Fruit fly (Drosophila melanogaster) whole organism, embryonic: ENCODE data around the gene snky.

Source experiments
- Asciz ChIP-seq: fragments of 200-800 bp; sonication (Bioruptor generic); optimal IDR thresholded peaks from 2 replicates; lab custom pipeline; 2017; ENCODE audit warnings: missing biosample characterization, mild to moderate bottlenecking, missing genetic modification characterization, missing genetic modification reagents
- B-H1 ChIP-seq: fragments of 200-800 bp; sonication (Bioruptor generic); IDR thresholded peaks from 3 replicates; pipeline ENCODE4 v1.3.6; 2022; ENCODE audit warnings: missing biosample characterization, missing genetic modification characterization
- BtbVII ChIP-seq: fragments of 200-800 bp; sonication (Bioruptor generic); optimal IDR thresholded peaks from 3 replicates; lab custom pipeline; 2017; ENCODE audit warnings: missing biosample characterization, mild to moderate bottlenecking, missing genetic modification characterization
- CG10462 ChIP-seq: fragments of 200-800 bp; sonication (Bioruptor generic); optimal IDR thresholded peaks from 2 replicates; lab custom pipeline; 2016; ENCODE audit warnings: missing biosample characterization, missing genetic modification characterization
- CG10543 ChIP-seq: fragments of 200-800 bp; sonication (Bioruptor generic); optimal IDR thresholded peaks from 3 replicates; lab custom pipeline; 2017; ENCODE audit warnings: missing biosample characterization, mild to moderate bottlenecking, missing genetic modification characterization, moderate library complexity
- CG12299 ChIP-seq: fragments of 200-800 bp; sonication (Bioruptor generic); optimal IDR thresholded peaks from 2 replicates; lab custom pipeline; 2018; ENCODE audit warnings: missing biosample characterization, mild to moderate bottlenecking, missing genetic modification characterization
- CG13296 ChIP-seq: fragments of 200-800 bp; sonication (Bioruptor generic); optimal IDR thresholded peaks from 3 replicates; lab custom pipeline; 2018; ENCODE audit warnings: missing biosample characterization, mild to moderate bottlenecking, missing genetic modification characterization
- CG1602 ChIP-seq: fragments of 200-800 bp; sonication (Bioruptor generic); optimal IDR thresholded peaks from 3 replicates; lab custom pipeline; 2016; ENCODE audit warnings: missing biosample characterization, missing genetic modification characterization
- CG17612 ChIP-seq: fragments of 200-800 bp; sonication (Bioruptor generic); IDR thresholded peaks from 2 replicates; pipeline ENCODE4 v1.3.6; 2022; ENCODE audit warnings: missing biosample characterization, missing genetic modification characterization
- CG17912 ChIP-seq: fragments of 200-800 bp; sonication (Bioruptor generic); optimal IDR thresholded peaks from 2 replicates; lab custom pipeline; 2018; ENCODE audit warnings: missing biosample characterization, mild to moderate bottlenecking, missing genetic modification characterization
- CG18476 ChIP-seq: fragments of 200-800 bp; sonication (Bioruptor generic); optimal IDR thresholded peaks from 2 replicates; lab custom pipeline; 2016; ENCODE audit warnings: missing biosample characterization, mild to moderate bottlenecking, missing genetic modification characterization
- CG18764 ChIP-seq: fragments of 200-800 bp; sonication (Bioruptor generic); optimal IDR thresholded peaks from 3 replicates; lab custom pipeline; 2016; ENCODE audit warnings: missing biosample characterization, missing genetic modification characterization
- CG30020 ChIP-seq: fragments of 200-800 bp; optimal IDR thresholded peaks from 2 replicates; lab custom pipeline; 2019; ENCODE audit warnings: missing biosample characterization, mild to moderate bottlenecking, missing genetic modification characterization, moderate library complexity
- CG42726 ChIP-seq: fragments of 200-800 bp; sonication (Bioruptor generic); IDR thresholded peaks from 2 replicates; pipeline ENCODE4 v1.3.6; 2022; ENCODE audit warnings: missing biosample characterization, missing genetic modification characterization; ENCODE audit not compliant: partially characterized antibody
- CG8089 ChIP-seq: fragments of 200-800 bp; sonication (Bioruptor generic); optimal IDR thresholded peaks from 3 replicates; lab custom pipeline; 2016; ENCODE audit warnings: missing biosample characterization, missing genetic modification characterization
- CG9817 ChIP-seq: fragments of 200-800 bp; sonication (Bioruptor generic); optimal IDR thresholded peaks from 2 replicates; lab custom pipeline; 2018; ENCODE audit warnings: missing biosample characterization, mild to moderate bottlenecking, missing genetic modification characterization, moderate library complexity
- CoRest ChIP-seq: fragments of 200-800 bp; sonication (Bioruptor generic); optimal IDR thresholded peaks from 3 replicates; lab custom pipeline; 2018; ENCODE audit warnings: missing biosample characterization, mild to moderate bottlenecking, missing genetic modification characterization, moderate library complexity
- Dfd ChIP-seq, 2 experiments: fragments of >200 bp; optimal IDR thresholded peaks; 2 replicates each; lab custom pipeline; 2017; ENCODE audit warnings: missing biosample characterization in 2 of 2, missing genetic modification characterization in 2 of 2
- Dll ChIP-seq: fragments of 200-800 bp; sonication (Bioruptor generic); IDR thresholded peaks from 4 replicates; pipeline ENCODE4 v1.3.6; 2022; ENCODE audit warnings: missing biosample characterization, missing genetic modification characterization; ENCODE audit not compliant: partially characterized antibody
- H15 ChIP-seq: fragments of 200-800 bp; sonication (Bioruptor generic); IDR thresholded peaks from 3 replicates; pipeline ENCODE4 v1.3.6; 2022; ENCODE audit warnings: missing biosample characterization, missing genetic modification characterization
- Hr3 ChIP-seq: fragments of 200-800 bp; sonication (Bioruptor generic); optimal IDR thresholded peaks from 3 replicates; lab custom pipeline; 2016; ENCODE audit warnings: missing biosample characterization, missing genetic modification characterization
- Hr51 ChIP-seq, 2 experiments: fragments of 200-800 bp; sonication (Bioruptor generic); optimal IDR thresholded peaks; 2 replicates in 1 of 2; 3 replicates in 1 of 2; lab custom pipeline; 2016 to 2018; ENCODE audit warnings: missing biosample characterization in 2 of 2, missing genetic modification characterization in 2 of 2, mild to moderate bottlenecking in 1 of 2, moderate library complexity in 1 of 2
- Med ChIP-seq: fragments of 200-800 bp; sonication (Bioruptor generic); peaks from one replicate; lab custom pipeline; 2016; ENCODE audit warnings: missing biosample characterization, missing genetic modification characterization, mild to moderate bottlenecking, inconsistent platforms, moderate library complexity
- Mrtf ChIP-seq: fragments of 200-800 bp; sonication (Bioruptor generic); IDR thresholded peaks from 3 replicates; pipeline ENCODE4 v1.3.6; 2022; ENCODE audit warnings: missing biosample characterization, missing genetic modification characterization
- Optix ChIP-seq: fragments of 200-800 bp; sonication (Bioruptor generic); IDR thresholded peaks from 3 replicates; pipeline ENCODE4 v1.3.6; 2022; ENCODE audit warnings: missing biosample characterization, missing genetic modification characterization
- Spps ChIP-seq: fragments of 200-800 bp; sonication (Bioruptor generic); optimal IDR thresholded peaks from 2 replicates; lab custom pipeline; 2018; ENCODE audit warnings: missing biosample characterization, mild to moderate bottlenecking, missing genetic modification characterization
- Ssrp ChIP-seq: fragments of 200-800 bp; sonication (Bioruptor generic); optimal IDR thresholded peaks from 2 replicates; lab custom pipeline; 2018; ENCODE audit warnings: missing biosample characterization, mild to moderate bottlenecking, missing genetic modification characterization, moderate library complexity
- TFAM ChIP-seq: fragments of 200-800 bp; sonication (Bioruptor generic); optimal IDR thresholded peaks from 2 replicates; lab custom pipeline; 2017; ENCODE audit warnings: missing biosample characterization, missing genetic modification characterization, inconsistent platforms
- Usf ChIP-seq: fragments of 200-800 bp; sonication (Bioruptor generic); optimal IDR thresholded peaks from 2 replicates; lab custom pipeline; 2017; ENCODE audit warnings: missing genotype, missing biosample characterization, missing genetic modification characterization
- Vsx1 ChIP-seq: fragments of 200-800 bp; sonication (Bioruptor generic); optimal IDR thresholded peaks from 2 replicates; lab custom pipeline; 2017; ENCODE audit warnings: missing biosample characterization, mild to moderate bottlenecking, missing genetic modification characterization, missing genetic modification reagents
- Xbp1 ChIP-seq: fragments of 200-800 bp; sonication (Bioruptor generic); optimal IDR thresholded peaks from 3 replicates; lab custom pipeline; 2016; ENCODE audit warnings: missing biosample characterization, mild to moderate bottlenecking, missing genetic modification characterization
- bowl ChIP-seq: fragments of 200-800 bp; sonication (Bioruptor generic); IDR thresholded peaks from 2 replicates; pipeline ENCODE4 v1.3.6; 2022; ENCODE audit warnings: missing biosample characterization, missing genetic modification characterization
- chinmo ChIP-seq: fragments of 200-800 bp; sonication (Bioruptor generic); IDR thresholded peaks from 4 replicates; pipeline ENCODE4 v1.3.6; 2022; ENCODE audit warnings: missing biosample characterization, missing genetic modification characterization; ENCODE audit not compliant: partially characterized antibody
- exex ChIP-seq: fragments of 200-800 bp; sonication (Bioruptor generic); optimal IDR thresholded peaks from 4 replicates; lab custom pipeline; 2018; ENCODE audit warnings: missing biosample characterization, mild to moderate bottlenecking, missing genetic modification characterization, moderate library complexity
- fd96Cb ChIP-seq: fragments of 200-800 bp; sonication (Bioruptor generic); optimal IDR thresholded peaks from 2 replicates; lab custom pipeline; 2018; ENCODE audit warnings: missing biosample characterization, mild to moderate bottlenecking, missing genetic modification characterization, moderate library complexity
- gcm ChIP-seq: fragments of 200-800 bp; sonication (Bioruptor generic); optimal IDR thresholded peaks from 2 replicates; lab custom pipeline; 2019; ENCODE audit warnings: missing biosample characterization, mild to moderate bottlenecking, missing genetic modification characterization, moderate library complexity
- gcm2 ChIP-seq: fragments of 200-800 bp; sonication (Bioruptor generic); optimal IDR thresholded peaks from 2 replicates; lab custom pipeline; 2016; ENCODE audit warnings: missing biosample characterization, missing genetic modification characterization
- hth ChIP-seq: fragments of >200 bp; optimal IDR thresholded peaks from 2 replicates; lab custom pipeline; 2017; ENCODE audit warnings: inconsistent platforms
- lab ChIP-seq: fragments of 200-800 bp; sonication (Bioruptor generic); optimal IDR thresholded peaks from 3 replicates; lab custom pipeline; 2017; ENCODE audit warnings: missing biosample characterization, missing genetic modification characterization, mild to moderate bottlenecking, moderate library complexity, missing genetic modification reagents
- lmd ChIP-seq: fragments of 200-800 bp; sonication (Bioruptor generic); IDR thresholded peaks from 2 replicates; pipeline ENCODE4 v1.3.6; 2022; ENCODE audit warnings: missing biosample characterization, missing genetic modification characterization
- org-1 ChIP-seq: fragments of 200-800 bp; sonication (Bioruptor generic); optimal IDR thresholded peaks from 2 replicates; lab custom pipeline; 2017; ENCODE audit warnings: missing biosample characterization, missing genetic modification characterization
- pan ChIP-seq, 4 experiments: fragments of >200 bp in 3 of 4; fragments of 200-800 bp in 1 of 4; sonication (Bioruptor generic) in 1 of 4; optimal IDR thresholded peaks in 3 of 4; IDR thresholded peaks in 1 of 4; 2 replicates each; pipeline versions ENCODE4 v1.3.6 to Lab custom; 2017 to 2022; ENCODE audit warnings: missing biosample characterization in 2 of 4, missing genetic modification characterization in 2 of 4, mixed read lengths in 1 of 4
- pum ChIP-seq: fragments of 200-800 bp; sonication (Bioruptor generic); optimal IDR thresholded peaks from 2 replicates; lab custom pipeline; 2016; ENCODE audit warnings: missing biosample characterization, missing genetic modification characterization
- sima ChIP-seq: fragments of 200-800 bp; sonication (Bioruptor generic); optimal IDR thresholded peaks from 2 replicates; lab custom pipeline; 2016; ENCODE audit warnings: missing biosample characterization, missing genetic modification characterization
- stc ChIP-seq: fragments of 200-800 bp; sonication (Bioruptor generic); IDR thresholded peaks from 2 replicates; pipeline ENCODE4 v1.3.6; 2022; ENCODE audit warnings: missing biosample characterization, missing genetic modification characterization
- tio ChIP-seq: fragments of 200-800 bp; sonication (Bioruptor generic); optimal IDR thresholded peaks from 2 replicates; lab custom pipeline; 2017; ENCODE audit warnings: missing biosample characterization, missing genetic modification characterization, inconsistent platforms
- toy ChIP-seq: fragments of 200-800 bp; sonication (Bioruptor generic); IDR thresholded peaks from 2 replicates; pipeline ENCODE4 v1.3.6; 2022; ENCODE audit warnings: missing biosample characterization, missing genetic modification characterization
- trem ChIP-seq: fragments of 200-800 bp; optimal IDR thresholded peaks from 3 replicates; lab custom pipeline; 2019; ENCODE audit warnings: missing biosample characterization, mild to moderate bottlenecking, missing genetic modification characterization, moderate library complexity
- wek ChIP-seq: fragments of 200-800 bp; sonication (Bioruptor generic); optimal IDR thresholded peaks from 3 replicates; lab custom pipeline; 2018; ENCODE audit warnings: missing biosample characterization, mild to moderate bottlenecking, missing genetic modification characterization, moderate library complexity

The snky gene

DNA sequence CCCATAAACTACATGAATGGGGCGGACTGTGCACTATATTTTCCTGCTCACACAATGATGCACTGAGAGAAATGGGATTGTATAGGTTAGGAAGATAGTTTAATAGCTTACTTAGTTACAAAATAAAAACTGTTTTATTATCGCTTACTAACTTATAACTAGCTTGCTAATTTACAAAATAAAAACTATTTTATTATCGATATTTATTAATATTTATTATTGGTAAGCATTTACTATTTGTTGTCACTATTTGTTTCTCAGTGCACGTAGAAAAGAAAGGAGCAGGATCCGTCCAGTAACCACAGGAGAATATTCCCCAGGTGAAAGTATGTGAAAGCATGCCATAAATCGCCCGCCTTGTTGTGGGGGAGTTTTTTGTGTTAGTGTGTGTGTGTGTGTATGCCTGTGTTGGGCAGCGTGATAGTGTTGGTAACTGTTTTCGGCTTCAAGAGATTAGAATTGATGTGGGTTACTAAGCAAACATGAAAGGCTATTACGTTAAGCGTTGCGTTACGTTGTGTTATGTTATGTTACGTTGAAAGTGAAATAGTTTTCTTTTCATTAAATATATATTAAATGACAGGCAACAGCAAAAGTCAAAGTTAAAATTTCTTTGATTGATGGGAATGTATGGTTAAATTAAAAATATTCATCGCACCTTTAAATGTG lies 49.2 kb downstream of the snky start (continued):
- TF ChIP-seq Spps (tag; lab: Kevin White, UChicago) = no peak
- TF ChIP-seq trem (tag; lab: Kevin White, UChicago) = no peak
- TF ChIP-seq CG42726 (GFP tag; lab: Robert Waterston, UW) = no peak
- TF ChIP-seq pum = no peak
- TF ChIP-seq CG10543 (GFP tag; lab: Kevin White, UChicago) = no peak
- TF ChIP-seq CoRest = peak; percentile 20
- TF ChIP-seq CG18764 (GFP tag; lab: Kevin White, UChicago) = no peak
- TF ChIP-seq chinmo (GFP tag; lab: Robert Waterston, UW) = no peak
- TF ChIP-seq Mrtf = no peak
- TF ChIP-seq Asciz (GFP tag; lab: Kevin White, UChicago) = no peak
- TF ChIP-seq TFAM = no peak
- TF ChIP-seq CG17912 = no peak
- TF ChIP-seq lab = no peak
- TF ChIP-seq tio (GFP tag; lab: Kevin White, UChicago) = peak; percentile 14
- TF ChIP-seq Med = no peak
- no peak for TF ChIP-seq CG10462 (GFP tag; lab: Kevin White, UChicago)
- TF ChIP-seq bowl = no peak
- no peak for TF ChIP-seq CG8089
- no peak for TF ChIP-seq org-1 (GFP tag; lab: Kevin White, UChicago)
- TF ChIP-seq hth (lab: Kevin White, UChicago) = no peak
- no peak for TF ChIP-seq CG13296 (GFP tag; lab: Kevin White, UChicago)
- TF ChIP-seq Hr51 (GFP tag; optimal IDR thresholded peaks at IDR 0.05; lab: Kevin White, UChicago) = peak in 1 of 2 experiments; percentile 30
- no peak for TF ChIP-seq lmd
- TF ChIP-seq sima (GFP tag; lab: Kevin White, UChicago) = no peak
- TF ChIP-seq Dll (GFP tag; lab: Robert Waterston, UW) = no peak
- TF ChIP-seq exex (tag; lab: Kevin White, UChicago) = no peak
- TF ChIP-seq CG1602 (GFP tag; lab: Kevin White, UChicago) = no peak
- TF ChIP-seq Hr3 = peak; percentile 6
- peak; percentile 20 for TF ChIP-seq fd96Cb (tag; lab: Kevin White, UChicago)
- TF ChIP-seq Usf (GFP tag; lab: Kevin White, UChicago) = no peak
- TF ChIP-seq CG9817 (tag; lab: Kevin White, UChicago) = no peak
- no peak for TF ChIP-seq H15 (GFP tag; lab: Robert Waterston, UW)
- no peak for TF ChIP-seq Optix (GFP tag; lab: Robert Waterston, UW)
- peak; percentile 3 for TF ChIP-seq Ssrp (tag; lab: Kevin White, UChicago)
- TF ChIP-seq B-H1 (GFP tag; lab: Robert Waterston, UW) = no peak
- TF ChIP-seq stc = 0 out of 2 replicates have a peak, but pooled peaks have one; percentile 17
- no peak for TF ChIP-seq Dfd (GFP tag; optimal IDR thresholded peaks at IDR 0.05; lab: Kevin White, UChicago)
- no peak for TF ChIP-seq pan (optimal IDR thresholded peaks at IDR 0.05; lab: Kevin White, UChicago)
- no peak for TF ChIP-seq pan (GFP tag; optimal IDR thresholded peaks at IDR 0.05 in 1 of 2, IDR thresholded peaks at IDR 0.05 in 1 of 2)
- TF ChIP-seq CG12299 (tag; lab: Kevin White, UChicago) = no peak
- no peak for TF ChIP-seq gcm2 (GFP tag; lab: Kevin White, UChicago)
- TF ChIP-seq wek (GFP tag; lab: Kevin White, UChicago) = no peak
- no peak for TF ChIP-seq toy (GFP tag; lab: Robert Waterston, UW)
- no peak for TF ChIP-seq CG18476 (GFP tag; lab: Kevin White, UChicago)
- no peak for TF ChIP-seq CG30020
- no peak for TF ChIP-seq Xbp1 (GFP tag; lab: Kevin White, UChicago)
- no peak for TF ChIP-seq Vsx1 (GFP tag; lab: Kevin White, UChicago)
- no peak for TF ChIP-seq BtbVII (GFP tag; lab: Kevin White, UChicago)
- no peak for TF ChIP-seq CG17612 (GFP tag; lab: Robert Waterston, UW)
- peak; percentile 1 for TF ChIP-seq gcm (GFP tag; lab: Kevin White, UChicago)
